Fruit fly (Drosophila melanogaster) whole organism, prepupa: ENCODE results near the gene CG33947.

Experiments
- Blimp-1 ChIP-seq: fragments of 200-800 bp; sonication (Bioruptor generic); optimal IDR thresholded peaks from 3 replicates; lab custom pipeline; 2017; ENCODE audit warnings: missing biosample characterization, missing genetic modification characterization, mild to moderate bottlenecking, moderate library complexity, missing genetic modification reagents
- CG10631 ChIP-seq: fragments of 200-800 bp; sonication (Bioruptor generic); optimal IDR thresholded peaks from 2 replicates; lab custom pipeline; 2016; ENCODE audit warnings: missing biosample characterization, missing genetic modification characterization
- CG11294 ChIP-seq: fragments of 200-800 bp; sonication (Bioruptor generic); IDR thresholded peaks from 2 replicates; pipeline ENCODE4 v1.3.6; 2022; ENCODE audit warnings: missing biosample characterization, missing genetic modification characterization
- CG11762 ChIP-seq: fragments of 200-800 bp; sonication (Bioruptor generic); optimal IDR thresholded peaks from 3 replicates; lab custom pipeline; 2016; ENCODE audit warnings: missing biosample characterization, missing genetic modification characterization; ENCODE audit not compliant: insufficient read depth
- CG11902 ChIP-seq: fragments of 200-800 bp; sonication (Bioruptor generic); optimal IDR thresholded peaks from 3 replicates; lab custom pipeline; 2016; ENCODE audit warnings: missing biosample characterization, missing genetic modification characterization
- CG1621 ChIP-seq: fragments of 200-800 bp; sonication (Bioruptor generic); optimal IDR thresholded peaks from 3 replicates; lab custom pipeline; 2018; ENCODE audit warnings: missing biosample characterization, mild to moderate bottlenecking, missing genetic modification characterization
- CG16779 ChIP-seq: fragments of 200-800 bp; sonication (Bioruptor generic); optimal IDR thresholded peaks from 3 replicates; lab custom pipeline; 2017; ENCODE audit warnings: missing biosample characterization, mild to moderate bottlenecking, missing genetic modification characterization
- CG31627 ChIP-seq: fragments of 200-800 bp; sonication (Bioruptor generic); optimal IDR thresholded peaks from 3 replicates; lab custom pipeline; 2016; ENCODE audit warnings: missing biosample characterization, missing genetic modification characterization
- CG32006 ChIP-seq: fragments of 200-800 bp; sonication (Bioruptor generic); optimal IDR thresholded peaks from 3 replicates; lab custom pipeline; 2017; ENCODE audit warnings: missing biosample characterization, mild to moderate bottlenecking, missing genetic modification characterization
- CG34406 ChIP-seq: fragments of 200-800 bp; sonication (Bioruptor generic); optimal IDR thresholded peaks from 3 replicates; lab custom pipeline; 2016; ENCODE audit warnings: missing biosample characterization, missing genetic modification characterization
- CG3919 ChIP-seq: fragments of 200-800 bp; sonication (Bioruptor generic); optimal IDR thresholded peaks from 3 replicates; lab custom pipeline; 2016; ENCODE audit warnings: missing biosample characterization, missing genetic modification characterization
- CG4318 ChIP-seq: fragments of 200-800 bp; sonication (Bioruptor generic); optimal IDR thresholded peaks from 3 replicates; lab custom pipeline; 2017; ENCODE audit warnings: missing biosample characterization, mild to moderate bottlenecking, missing genetic modification characterization
- CG6163 ChIP-seq: fragments of 200-800 bp; sonication (Bioruptor generic); IDR thresholded peaks from 3 replicates; pipeline ENCODE4 v1.3.6; 2022; ENCODE audit warnings: missing biosample characterization, missing genetic modification characterization
- CG6792 ChIP-seq: fragments of 200-800 bp; sonication (Bioruptor generic); optimal IDR thresholded peaks from 3 replicates; lab custom pipeline; 2016; ENCODE audit warnings: missing biosample characterization, missing genetic modification characterization
- CG6854 ChIP-seq: fragments of 200-800 bp; sonication (Bioruptor generic); optimal IDR thresholded peaks from 2 replicates; lab custom pipeline; 2017; ENCODE audit warnings: missing biosample characterization, mild to moderate bottlenecking, missing genetic modification characterization
- CG8119 ChIP-seq: fragments of 200-800 bp; sonication (Bioruptor generic); IDR thresholded peaks from 3 replicates; pipeline ENCODE4 v1.3.6; 2022; ENCODE audit warnings: missing biosample characterization, missing genetic modification characterization
- CG8319 ChIP-seq: fragments of 200-800 bp; sonication (Bioruptor generic); optimal IDR thresholded peaks from 3 replicates; lab custom pipeline; 2016; ENCODE audit warnings: missing biosample characterization, missing genetic modification characterization
- CG8632 ChIP-seq: fragments of 200-800 bp; sonication (Bioruptor generic); optimal IDR thresholded peaks from 3 replicates; lab custom pipeline; 2016; ENCODE audit warnings: missing biosample characterization, missing genetic modification characterization
- CG9139 ChIP-seq: fragments of 200-800 bp; sonication (Bioruptor generic); optimal IDR thresholded peaks from 3 replicates; lab custom pipeline; 2017; ENCODE audit warnings: missing biosample characterization, mild to moderate bottlenecking, missing genetic modification characterization
- Eip78C ChIP-seq: fragments of 200-800 bp; sonication (Bioruptor generic); peaks from one replicate; lab custom pipeline; 2016; ENCODE audit warnings: missing biosample characterization, missing genetic modification characterization
- Eip93F ChIP-seq: fragments of 200-800 bp; sonication (Bioruptor generic); optimal IDR thresholded peaks from 2 replicates; lab custom pipeline; 2016; ENCODE audit warnings: missing biosample characterization, mild to moderate bottlenecking, missing genetic modification characterization
- Ets21C ChIP-seq: fragments of 200-800 bp; sonication (Bioruptor generic); optimal IDR thresholded peaks from 3 replicates; lab custom pipeline; 2016; ENCODE audit warnings: missing biosample characterization, missing genetic modification characterization
- Ets96B ChIP-seq: fragments of 200-800 bp; optimal IDR thresholded peaks from 2 replicates; lab custom pipeline; 2019; ENCODE audit warnings: missing biosample characterization, mild to moderate bottlenecking, missing genetic modification characterization, moderate library complexity
- Hr39 ChIP-seq: fragments of 200-800 bp; sonication (Bioruptor generic); optimal IDR thresholded peaks from 2 replicates; lab custom pipeline; 2016; ENCODE audit warnings: missing biosample characterization, missing genetic modification characterization
- Lpt ChIP-seq: fragments of 200-800 bp; sonication (Bioruptor generic); optimal IDR thresholded peaks from 3 replicates; lab custom pipeline; 2016; ENCODE audit warnings: missing biosample characterization, missing genetic modification characterization
- Met ChIP-seq: fragments of 200-800 bp; sonication (Bioruptor generic); optimal IDR thresholded peaks from 3 replicates; lab custom pipeline; 2016; ENCODE audit warnings: missing biosample characterization, missing genetic modification characterization
- Sox102F ChIP-seq: fragments of 200-800 bp; sonication (Bioruptor generic); optimal IDR thresholded peaks from 2 replicates; lab custom pipeline; 2016; ENCODE audit warnings: missing biosample characterization, mild to moderate bottlenecking, missing genetic modification characterization
- Sox14 ChIP-seq: fragments of 200-800 bp; sonication (Bioruptor generic); optimal IDR thresholded peaks from 3 replicates; lab custom pipeline; 2016; ENCODE audit warnings: missing biosample characterization, missing genetic modification characterization
- Sox15 ChIP-seq: fragments of 200-800 bp; sonication (Bioruptor generic); optimal IDR thresholded peaks from 3 replicates; lab custom pipeline; 2016; ENCODE audit warnings: missing biosample characterization, missing genetic modification characterization
- achi ChIP-seq: fragments of 200-800 bp; sonication (Bioruptor generic); optimal IDR thresholded peaks from 3 replicates; lab custom pipeline; 2016; ENCODE audit warnings: missing biosample characterization, missing genetic modification characterization
- cyc ChIP-seq: fragments of 200-800 bp; sonication (Bioruptor generic); optimal IDR thresholded peaks from 3 replicates; lab custom pipeline; 2016; ENCODE audit warnings: missing biosample characterization, missing genetic modification characterization
- dac ChIP-seq: fragments of 200-800 bp; sonication (Bioruptor generic); optimal IDR thresholded peaks from 2 replicates; lab custom pipeline; 2017; ENCODE audit warnings: missing biosample characterization, mild to moderate bottlenecking, missing genetic modification characterization
- dsx ChIP-seq: fragments of 200-800 bp; optimal IDR thresholded peaks from 3 replicates; lab custom pipeline; 2019; ENCODE audit warnings: missing biosample characterization, mild to moderate bottlenecking, missing genetic modification characterization, moderate library complexity; ENCODE audit not compliant: poor library complexity, severe bottlenecking
- eg ChIP-seq: fragments of 200-800 bp; sonication (Bioruptor generic); IDR thresholded peaks from 3 replicates; pipeline ENCODE4 v1.3.6; 2022; ENCODE audit warnings: missing biosample characterization, missing genetic modification characterization
- esn ChIP-seq: fragments of 200-800 bp; sonication (Bioruptor generic); optimal IDR thresholded peaks from 2 replicates; lab custom pipeline; 2016; ENCODE audit warnings: missing biosample characterization, mild to moderate bottlenecking, missing genetic modification characterization, moderate library complexity
- fd59A ChIP-seq: fragments of 200-800 bp; sonication (Bioruptor generic); optimal IDR thresholded peaks from 2 replicates; lab custom pipeline; 2017; ENCODE audit warnings: missing biosample characterization, mild to moderate bottlenecking, missing genetic modification characterization, missing genetic modification reagents
- fkh ChIP-seq: fragments of 200-800 bp; sonication (Bioruptor generic); optimal IDR thresholded peaks from 3 replicates; lab custom pipeline; 2017; ENCODE audit warnings: missing biosample characterization, mild to moderate bottlenecking, missing genetic modification characterization, moderate library complexity
- net ChIP-seq: fragments of 200-800 bp; sonication (Bioruptor generic); optimal IDR thresholded peaks from 3 replicates; lab custom pipeline; 2016; ENCODE audit warnings: missing biosample characterization, missing genetic modification characterization
- pdm3 ChIP-seq: fragments of 200-800 bp; sonication (Bioruptor generic); optimal IDR thresholded peaks from 3 replicates; lab custom pipeline; 2016; ENCODE audit warnings: missing biosample characterization, missing genetic modification characterization
- salr ChIP-seq, 2 experiments: fragments of 200-800 bp; sonication (Bioruptor generic); optimal IDR thresholded peaks; 3 replicates each; lab custom pipeline; 2016 to 2018; ENCODE audit warnings: missing biosample characterization in 2 of 2, missing genetic modification characterization in 2 of 2, mild to moderate bottlenecking in 1 of 2
- spab ChIP-seq: fragments of 200-800 bp; sonication (Bioruptor generic); optimal IDR thresholded peaks from 2 replicates; lab custom pipeline; 2017; ENCODE audit warnings: missing biosample characterization, mild to moderate bottlenecking, missing genetic modification characterization, missing genetic modification reagents
- ss ChIP-seq, 2 experiments: fragments of 200-800 bp; sonication (Bioruptor generic); optimal IDR thresholded peaks; 2 replicates in 1 of 2; 3 replicates in 1 of 2; lab custom pipeline; 2017 to 2018; ENCODE audit warnings: mild to moderate bottlenecking in 2 of 2, missing biosample characterization in 2 of 2, missing genetic modification characterization in 2 of 2, moderate library complexity in 1 of 2
- topi ChIP-seq: fragments of 200-800 bp; sonication (Bioruptor generic); optimal IDR thresholded peaks from 3 replicates; lab custom pipeline; 2016; ENCODE audit warnings: missing biosample characterization, missing genetic modification characterization
- vri ChIP-seq: fragments of 200-800 bp; sonication (Bioruptor generic); optimal IDR thresholded peaks from 3 replicates; lab custom pipeline; 2016; ENCODE audit warnings: missing biosample characterization, mild to moderate bottlenecking, missing genetic modification characterization

CG33947 gene

dm6 chr3L:11096195-11096908 is at the start of gene CG33947, which contains the start of the genes CG46439 and Iyd (continued):
- TF ChIP-seq ss (GFP tag; optimal IDR thresholded peaks at IDR 0.05; lab: Kevin White, UChicago) (peak; percentile 61 to 77), CG8119 (peak; percentile 84; the same call in 2 of the 3 replicates), fd59A (GFP tag; lab: Kevin White, UChicago) (no peak), CG8632 (GFP tag; lab: Kevin White, UChicago) (no peak), achi (GFP tag; lab: Kevin White, UChicago) (peak; percentile 27), CG9139 (peak; percentile 80), CG11294 (GFP tag; lab: Robert Waterston, UW) (no peak; the same call in 1 of the 2 replicates), net (peak; percentile 30), dac (GFP tag; lab: Kevin White, UChicago) (peak; percentile 18)

DNA sequence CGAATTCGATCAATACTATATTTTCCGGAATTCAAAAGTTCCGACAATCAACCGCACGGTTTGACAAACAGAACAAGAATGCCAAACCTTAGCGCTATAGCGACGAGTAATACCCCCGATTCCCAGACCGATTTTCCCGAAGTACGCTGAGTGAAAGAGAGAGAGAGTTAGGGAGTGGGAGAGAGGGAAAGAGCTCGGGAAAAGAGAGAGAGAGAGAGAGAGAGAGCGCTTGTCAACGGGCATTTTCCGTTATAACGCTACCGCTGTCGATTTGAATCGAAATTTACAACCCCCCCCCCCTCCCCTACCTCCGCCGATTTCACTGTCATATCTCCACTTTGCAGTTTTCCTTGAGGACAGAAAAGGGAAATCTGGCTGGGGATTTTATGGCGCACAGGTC is 49.7 kb upstream of the CG33947 start:
- TF ChIP-seq CG6854 (GFP tag; lab: Kevin White, UChicago) (no peak), spab (GFP tag; lab: Kevin White, UChicago) (no peak), salr (GFP tag; optimal IDR thresholded peaks at IDR 0.05; lab: Kevin White, UChicago) (no peak), Eip78C (GFP tag; lab: Kevin White, UChicago) (no peak), Ets96B (no peak), CG11762 (no peak), cyc (GFP tag; lab: Kevin White, UChicago) (no peak), Sox102F (no peak), CG10631 (no peak), CG8632 (GFP tag; lab: Kevin White, UChicago) (no peak)

dm6 chr3L:11047877-11048276 is 48.4 kb upstream of the CG33947 start:
- TF ChIP-seq pdm3 (GFP tag; lab: Kevin White, UChicago) (peak; percentile 69), CG11902 (GFP tag; lab: Kevin White, UChicago) (peak; percentile 49), CG6163 (GFP tag; lab: Robert Waterston, UW) (no peak), CG6792 (GFP tag; lab: Kevin White, UChicago) (peak; percentile 62), salr (GFP tag; optimal IDR thresholded peaks at IDR 0.05; lab: Kevin White, UChicago) (peak in 1 of 2 experiments; percentile 55), topi (GFP tag; lab: Kevin White, UChicago) (peak; percentile 70), cyc (GFP tag; lab: Kevin White, UChicago) (peak; percentile 80), CG32006 (peak; percentile 30), Sox14 (GFP tag; lab: Kevin White, UChicago) (peak; percentile 60), Ets96B (no peak), CG4318 (no peak), achi (GFP tag; lab: Kevin White, UChicago) (peak; percentile 4), vri (no peak), CG11762 (peak; percentile 20), fd59A (GFP tag; lab: Kevin White, UChicago) (no peak), Ets21C (peak; percentile 32), CG11294 (GFP tag; lab: Robert Waterston, UW) (no peak; the same call in 1 of the 2 replicates), Met (GFP tag; lab: Kevin White, UChicago) (peak; percentile 67), Eip78C (GFP tag; lab: Kevin White, UChicago) (peak; percentile 81), fkh (peak; percentile 16), CG8319 (GFP tag; lab: Kevin White, UChicago) (peak; percentile 23), CG31627 (GFP tag; lab: Kevin White, UChicago) (peak; percentile 81), CG9139 (no peak), eg (GFP tag; lab: Robert Waterston, UW) (peak; percentile 62), Sox102F (peak; percentile 45), Eip93F (GFP tag; lab: Kevin White, UChicago) (no peak), CG34406 (GFP tag; lab: Kevin White, UChicago) (peak; percentile 55), dsx (GFP tag; lab: Kevin White, UChicago) (no peak), spab (GFP tag; lab: Kevin White, UChicago) (no peak), Blimp-1 (no peak), CG6854 (GFP tag; lab: Kevin White, UChicago) (peak; percentile 53), CG16779 (tag; lab: Kevin White, UChicago) (no peak), esn (GFP tag; lab: Kevin White, UChicago) (peak; percentile 75), CG8119 (no peak), Lpt (no peak), CG3919 (GFP tag; lab: Kevin White, UChicago) (peak; percentile 71), CG10631 (no peak), CG1621 (tag; lab: Kevin White, UChicago) (no peak), Sox15 (peak; percentile 2), Hr39 (peak; percentile 76)
